Fruit fly (Drosophila melanogaster) whole organism, prepupa: ENCODE measurements around the gene Sec16.

Source experiments
- Blimp-1 ChIP-seq: fragments of 200-800 bp; sonication (Bioruptor generic); optimal IDR thresholded peaks from 3 replicates; lab custom pipeline; 2017; ENCODE audit warnings: missing biosample characterization, missing genetic modification characterization, mild to moderate bottlenecking, moderate library complexity, missing genetic modification reagents
- CG10669 ChIP-seq: fragments of 200-800 bp; sonication (Bioruptor generic); optimal IDR thresholded peaks from 3 replicates; lab custom pipeline; 2018; ENCODE audit warnings: missing biosample characterization, mild to moderate bottlenecking, missing genetic modification characterization, moderate library complexity
- CG11294 ChIP-seq: fragments of 200-800 bp; sonication (Bioruptor generic); IDR thresholded peaks from 2 replicates; pipeline ENCODE4 v1.3.6; 2022; ENCODE audit warnings: missing biosample characterization, missing genetic modification characterization
- CG15336 ChIP-seq: fragments of 200-800 bp; sonication (Bioruptor generic); IDR thresholded peaks from 2 replicates; pipeline ENCODE4 v1.3.6; 2022; ENCODE audit warnings: missing biosample characterization, missing genetic modification characterization
- CG1621 ChIP-seq: fragments of 200-800 bp; sonication (Bioruptor generic); optimal IDR thresholded peaks from 3 replicates; lab custom pipeline; 2018; ENCODE audit warnings: missing biosample characterization, mild to moderate bottlenecking, missing genetic modification characterization
- CG16779 ChIP-seq: fragments of 200-800 bp; sonication (Bioruptor generic); optimal IDR thresholded peaks from 3 replicates; lab custom pipeline; 2017; ENCODE audit warnings: missing biosample characterization, mild to moderate bottlenecking, missing genetic modification characterization
- CG3032 ChIP-seq: fragments of 200-800 bp; optimal IDR thresholded peaks from 2 replicates; lab custom pipeline; 2019; ENCODE audit warnings: missing biosample characterization, mild to moderate bottlenecking, missing genetic modification characterization, moderate library complexity
- CG31627 ChIP-seq: fragments of 200-800 bp; sonication (Bioruptor generic); optimal IDR thresholded peaks from 3 replicates; lab custom pipeline; 2016; ENCODE audit warnings: missing biosample characterization, missing genetic modification characterization
- CG32006 ChIP-seq: fragments of 200-800 bp; sonication (Bioruptor generic); optimal IDR thresholded peaks from 3 replicates; lab custom pipeline; 2017; ENCODE audit warnings: missing biosample characterization, mild to moderate bottlenecking, missing genetic modification characterization
- CG3919 ChIP-seq: fragments of 200-800 bp; sonication (Bioruptor generic); optimal IDR thresholded peaks from 3 replicates; lab custom pipeline; 2016; ENCODE audit warnings: missing biosample characterization, missing genetic modification characterization
- CG4318 ChIP-seq: fragments of 200-800 bp; sonication (Bioruptor generic); optimal IDR thresholded peaks from 3 replicates; lab custom pipeline; 2017; ENCODE audit warnings: missing biosample characterization, mild to moderate bottlenecking, missing genetic modification characterization
- CG6163 ChIP-seq: fragments of 200-800 bp; sonication (Bioruptor generic); IDR thresholded peaks from 3 replicates; pipeline ENCODE4 v1.3.6; 2022; ENCODE audit warnings: missing biosample characterization, missing genetic modification characterization
- CG6276 ChIP-seq: fragments of 200-800 bp; sonication (Bioruptor generic); optimal IDR thresholded peaks from 2 replicates; lab custom pipeline; 2017; ENCODE audit warnings: missing biosample characterization, mild to moderate bottlenecking, missing genetic modification characterization
- CG6792 ChIP-seq: fragments of 200-800 bp; sonication (Bioruptor generic); optimal IDR thresholded peaks from 3 replicates; lab custom pipeline; 2016; ENCODE audit warnings: missing biosample characterization, missing genetic modification characterization
- CG6808 ChIP-seq: fragments of 200-800 bp; sonication (Bioruptor generic); optimal IDR thresholded peaks from 3 replicates; lab custom pipeline; 2017; ENCODE audit warnings: missing biosample characterization, missing genetic modification characterization, mild to moderate bottlenecking, moderate library complexity, missing genetic modification reagents
- CG6854 ChIP-seq: fragments of 200-800 bp; sonication (Bioruptor generic); optimal IDR thresholded peaks from 2 replicates; lab custom pipeline; 2017; ENCODE audit warnings: missing biosample characterization, mild to moderate bottlenecking, missing genetic modification characterization
- CG7368 ChIP-seq: fragments of 200-800 bp; sonication (Bioruptor generic); optimal IDR thresholded peaks from 3 replicates; lab custom pipeline; 2016; ENCODE audit warnings: missing biosample characterization, missing genetic modification characterization
- CG8319 ChIP-seq: fragments of 200-800 bp; sonication (Bioruptor generic); optimal IDR thresholded peaks from 3 replicates; lab custom pipeline; 2016; ENCODE audit warnings: missing biosample characterization, missing genetic modification characterization
- CG8632 ChIP-seq: fragments of 200-800 bp; sonication (Bioruptor generic); optimal IDR thresholded peaks from 3 replicates; lab custom pipeline; 2016; ENCODE audit warnings: missing biosample characterization, missing genetic modification characterization
- Eip75B ChIP-seq: fragments of 200-800 bp; sonication (Bioruptor generic); optimal IDR thresholded peaks from 3 replicates; lab custom pipeline; 2016; ENCODE audit warnings: missing biosample characterization, missing genetic modification characterization
- Ets21C ChIP-seq: fragments of 200-800 bp; sonication (Bioruptor generic); optimal IDR thresholded peaks from 3 replicates; lab custom pipeline; 2016; ENCODE audit warnings: missing biosample characterization, missing genetic modification characterization
- Gug ChIP-seq: fragments of 200-800 bp; sonication (Bioruptor generic); IDR thresholded peaks from 2 replicates; pipeline ENCODE4 v1.3.6; 2022; ENCODE audit warnings: missing biosample characterization, missing genetic modification characterization
- Hr38 ChIP-seq: sonication (Bioruptor generic); optimal IDR thresholded peaks from 2 replicates; lab custom pipeline; 2016; ENCODE audit warnings: missing biosample characterization, missing genetic modification characterization
- Hr39 ChIP-seq: fragments of 200-800 bp; sonication (Bioruptor generic); optimal IDR thresholded peaks from 2 replicates; lab custom pipeline; 2016; ENCODE audit warnings: missing biosample characterization, missing genetic modification characterization
- Hr4 ChIP-seq: fragments of 200-800 bp; sonication (Bioruptor generic); optimal IDR thresholded peaks from 3 replicates; lab custom pipeline; 2016; ENCODE audit warnings: missing biosample characterization, missing genetic modification characterization
- Lpt ChIP-seq: fragments of 200-800 bp; sonication (Bioruptor generic); optimal IDR thresholded peaks from 3 replicates; lab custom pipeline; 2016; ENCODE audit warnings: missing biosample characterization, missing genetic modification characterization
- Met ChIP-seq: fragments of 200-800 bp; sonication (Bioruptor generic); optimal IDR thresholded peaks from 3 replicates; lab custom pipeline; 2016; ENCODE audit warnings: missing biosample characterization, missing genetic modification characterization
- OdsH ChIP-seq: fragments of 200-800 bp; sonication (Bioruptor generic); optimal IDR thresholded peaks from 3 replicates; lab custom pipeline; 2016; ENCODE audit warnings: missing biosample characterization, missing genetic modification characterization
- Sox102F ChIP-seq: fragments of 200-800 bp; sonication (Bioruptor generic); optimal IDR thresholded peaks from 2 replicates; lab custom pipeline; 2016; ENCODE audit warnings: missing biosample characterization, mild to moderate bottlenecking, missing genetic modification characterization
- Sox15 ChIP-seq: fragments of 200-800 bp; sonication (Bioruptor generic); optimal IDR thresholded peaks from 3 replicates; lab custom pipeline; 2016; ENCODE audit warnings: missing biosample characterization, missing genetic modification characterization
- achi ChIP-seq: fragments of 200-800 bp; sonication (Bioruptor generic); optimal IDR thresholded peaks from 3 replicates; lab custom pipeline; 2016; ENCODE audit warnings: missing biosample characterization, missing genetic modification characterization
- cyc ChIP-seq: fragments of 200-800 bp; sonication (Bioruptor generic); optimal IDR thresholded peaks from 3 replicates; lab custom pipeline; 2016; ENCODE audit warnings: missing biosample characterization, missing genetic modification characterization
- dac ChIP-seq: fragments of 200-800 bp; sonication (Bioruptor generic); optimal IDR thresholded peaks from 2 replicates; lab custom pipeline; 2017; ENCODE audit warnings: missing biosample characterization, mild to moderate bottlenecking, missing genetic modification characterization
- eg ChIP-seq: fragments of 200-800 bp; sonication (Bioruptor generic); IDR thresholded peaks from 3 replicates; pipeline ENCODE4 v1.3.6; 2022; ENCODE audit warnings: missing biosample characterization, missing genetic modification characterization
- fkh ChIP-seq: fragments of 200-800 bp; sonication (Bioruptor generic); optimal IDR thresholded peaks from 3 replicates; lab custom pipeline; 2017; ENCODE audit warnings: missing biosample characterization, mild to moderate bottlenecking, missing genetic modification characterization, moderate library complexity
- lz ChIP-seq: fragments of 200-800 bp; sonication (Bioruptor generic); optimal IDR thresholded peaks from 3 replicates; lab custom pipeline; 2016; ENCODE audit warnings: missing biosample characterization, missing genetic modification characterization
- net ChIP-seq: fragments of 200-800 bp; sonication (Bioruptor generic); optimal IDR thresholded peaks from 3 replicates; lab custom pipeline; 2016; ENCODE audit warnings: missing biosample characterization, missing genetic modification characterization
- pdm3 ChIP-seq: fragments of 200-800 bp; sonication (Bioruptor generic); optimal IDR thresholded peaks from 3 replicates; lab custom pipeline; 2016; ENCODE audit warnings: missing biosample characterization, missing genetic modification characterization
- salr ChIP-seq, 2 experiments: fragments of 200-800 bp; sonication (Bioruptor generic); optimal IDR thresholded peaks; 3 replicates each; lab custom pipeline; 2016 to 2018; ENCODE audit warnings: missing biosample characterization in 2 of 2, missing genetic modification characterization in 2 of 2, mild to moderate bottlenecking in 1 of 2
- spab ChIP-seq: fragments of 200-800 bp; sonication (Bioruptor generic); optimal IDR thresholded peaks from 2 replicates; lab custom pipeline; 2017; ENCODE audit warnings: missing biosample characterization, mild to moderate bottlenecking, missing genetic modification characterization, missing genetic modification reagents
- ss ChIP-seq, 2 experiments: fragments of 200-800 bp; sonication (Bioruptor generic); optimal IDR thresholded peaks; 2 replicates in 1 of 2; 3 replicates in 1 of 2; lab custom pipeline; 2017 to 2018; ENCODE audit warnings: mild to moderate bottlenecking in 2 of 2, missing biosample characterization in 2 of 2, missing genetic modification characterization in 2 of 2, moderate library complexity in 1 of 2
- svp ChIP-seq: fragments of 200-800 bp; sonication (Bioruptor generic); peaks from one replicate; lab custom pipeline; 2016; ENCODE audit warnings: missing biosample characterization, missing genetic modification characterization
- topi ChIP-seq: fragments of 200-800 bp; sonication (Bioruptor generic); optimal IDR thresholded peaks from 3 replicates; lab custom pipeline; 2016; ENCODE audit warnings: missing biosample characterization, missing genetic modification characterization

Gene Sec16

dm6 chrX:12581305-12581676 is 14.6 kb upstream of the Sec16 start:
- TF ChIP-seq CG4318 (GFP tag; lab: Kevin White, UChicago): no peak
- TF ChIP-seq Blimp-1: no peak
- no peak for TF ChIP-seq Eip75B (GFP tag; lab: Kevin White, UChicago)
- no peak for TF ChIP-seq topi (GFP tag; lab: Kevin White, UChicago)
- TF ChIP-seq svp (GFP tag; lab: Kevin White, UChicago): no peak
- TF ChIP-seq CG15336 (GFP tag; lab: Robert Waterston, UW): no peak
- no peak for TF ChIP-seq Hr38 (GFP tag; lab: Kevin White, UChicago)
- TF ChIP-seq CG6276: no peak
- TF ChIP-seq OdsH (GFP tag; lab: Kevin White, UChicago): no peak

- no peak for TF ChIP-seq svp (GFP tag; lab: Kevin White, UChicago)
- no peak for TF ChIP-seq Sox102F (GFP tag; lab: Kevin White, UChicago)
- no peak for TF ChIP-seq Sox15
- no peak for TF ChIP-seq CG31627
- TF ChIP-seq spab (GFP tag; lab: Kevin White, UChicago): no peak
- no peak for TF ChIP-seq CG10669 (GFP tag; lab: Kevin White, UChicago)
- no peak for TF ChIP-seq CG1621
These were observed 14.0 kb upstream of the Sec16 start for dm6 chrX:12581894-12582293.

- TF ChIP-seq CG8319 (GFP tag; lab: Kevin White, UChicago): no peak
- TF ChIP-seq CG4318 (GFP tag; lab: Kevin White, UChicago): no peak
- no peak for TF ChIP-seq pdm3 (GFP tag; lab: Kevin White, UChicago)
- TF ChIP-seq CG6276: peak; percentile 20
- no peak for TF ChIP-seq CG6792 (GFP tag; lab: Kevin White, UChicago)
- TF ChIP-seq CG6854 (GFP tag; lab: Kevin White, UChicago): no peak
- TF ChIP-seq, all 60 proteins: peak for 1
These were observed 13.2 kb upstream of the Sec16 start for dm6 chrX:12582661-12582983.

dm6 chrX:12582984-12583869 is 12.6 kb upstream of the Sec16 start, which contains the start of gene Pits:
Pits (minus strand) TSS chrX:12583193.
- TF ChIP-seq spab (GFP tag; lab: Kevin White, UChicago): no peak
- peak; percentile 14 for TF ChIP-seq CG32006 (GFP tag; lab: Kevin White, UChicago)
- peak; percentile 82 for TF ChIP-seq CG6854 (GFP tag; lab: Kevin White, UChicago)
- no peak for TF ChIP-seq CG7368 (GFP tag; lab: Kevin White, UChicago)
- TF ChIP-seq CG3919 (GFP tag; lab: Kevin White, UChicago): peak; percentile 59
- TF ChIP-seq CG8319 (GFP tag; lab: Kevin White, UChicago): no peak
- no peak for TF ChIP-seq lz (GFP tag; lab: Kevin White, UChicago)
- TF ChIP-seq eg (GFP tag; lab: Robert Waterston, UW): peak; percentile 68
- peak; percentile 66 for TF ChIP-seq Lpt
- no peak for TF ChIP-seq CG8632 (GFP tag; lab: Kevin White, UChicago)
- peak; percentile 36 to 79 for TF ChIP-seq ss (GFP tag; optimal IDR thresholded peaks at IDR 0.05; lab: Kevin White, UChicago)
- TF ChIP-seq Ets21C: peak; percentile 5
- no peak for TF ChIP-seq CG10669 (GFP tag; lab: Kevin White, UChicago)
- no peak for TF ChIP-seq dac (GFP tag; lab: Kevin White, UChicago)
- peak; percentile 53 for TF ChIP-seq CG1621
- no peak for TF ChIP-seq CG6276
- no peak for TF ChIP-seq Hr38 (GFP tag; lab: Kevin White, UChicago)
- TF ChIP-seq Blimp-1: no peak
- TF ChIP-seq net (GFP tag; lab: Kevin White, UChicago): peak; percentile 11
- TF ChIP-seq Gug (GFP tag; lab: Robert Waterston, UW): no peak
- TF ChIP-seq CG11294 (GFP tag; lab: Robert Waterston, UW): no peak
- TF ChIP-seq salr (GFP tag; optimal IDR thresholded peaks at IDR 0.05; lab: Kevin White, UChicago): peak in 1 of 2 experiments; percentile 14
- peak; percentile 65 for TF ChIP-seq CG16779
- no peak for TF ChIP-seq topi (GFP tag; lab: Kevin White, UChicago)
- TF ChIP-seq CG6163 (GFP tag; lab: Robert Waterston, UW): peak; percentile 66; the same call in 2 of the 3 replicates
- TF ChIP-seq Hr4: no peak
- no peak for TF ChIP-seq achi (GFP tag; lab: Kevin White, UChicago)
- peak; percentile 42 for TF ChIP-seq fkh (GFP tag; lab: Kevin White, UChicago)
- TF ChIP-seq Hr39 (GFP tag; lab: Kevin White, UChicago): peak; percentile 6
- TF ChIP-seq CG6808: no peak
- TF ChIP-seq Met (GFP tag; lab: Kevin White, UChicago): peak; percentile 44
- peak; percentile 27 for TF ChIP-seq CG3032
- TF ChIP-seq cyc (GFP tag; lab: Kevin White, UChicago): no peak
- peak; percentile 19 for TF ChIP-seq OdsH (GFP tag; lab: Kevin White, UChicago)
- peak; percentile 39 for TF ChIP-seq Eip75B (GFP tag; lab: Kevin White, UChicago)
